Worm (Caenorhabditis elegans): ENCODE results near the gene T28A11.17.

Gene T28A11.17

DNA sequence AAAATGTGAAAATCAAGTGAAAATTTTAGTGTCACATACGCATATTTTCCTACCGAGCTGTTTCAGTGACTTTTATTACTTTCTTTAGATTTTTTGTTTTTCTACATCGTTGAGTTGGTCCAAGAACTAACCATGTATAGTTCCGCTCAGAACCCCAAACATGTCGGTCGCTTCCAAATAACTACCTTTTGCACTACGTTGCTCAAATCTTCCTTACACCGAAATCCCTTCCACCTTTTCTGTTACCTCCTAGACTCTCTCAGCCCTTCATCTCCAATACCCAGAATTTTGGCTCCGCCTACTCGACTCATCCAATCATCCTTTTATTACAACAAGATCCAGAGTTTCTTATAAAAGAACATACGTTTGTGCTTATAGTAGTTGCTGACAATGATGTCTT is 18.5 kb upstream of the T28A11.17 start, which contains the start of gene F35F10.5:
Gene F35F10.5, plus strand, starts transcription at position 301 of the 400 bp plus-strand sequence.
- no peak for TF ChIP-seq vab-7 (GFP tag; IDR thresholded peaks at IDR 0.05)
- TF ChIP-seq aha-1 (tag): peak; percentile 49
- TF ChIP-seq ZK337.2 (GFP tag; IDR thresholded peaks at IDR 0.05): 0 out of 2 replicates have a peak, but pooled peaks have one; percentile 24
- TF ChIP-seq unc-62 (GFP tag; optimal IDR thresholded peaks at IDR 0.05 in 1 of 2): peak in 1 of 2 experiments; percentile 25
- TF ChIP-seq unc-62 (tag; optimal IDR thresholded peaks at IDR 0.05): no peak

DNA sequence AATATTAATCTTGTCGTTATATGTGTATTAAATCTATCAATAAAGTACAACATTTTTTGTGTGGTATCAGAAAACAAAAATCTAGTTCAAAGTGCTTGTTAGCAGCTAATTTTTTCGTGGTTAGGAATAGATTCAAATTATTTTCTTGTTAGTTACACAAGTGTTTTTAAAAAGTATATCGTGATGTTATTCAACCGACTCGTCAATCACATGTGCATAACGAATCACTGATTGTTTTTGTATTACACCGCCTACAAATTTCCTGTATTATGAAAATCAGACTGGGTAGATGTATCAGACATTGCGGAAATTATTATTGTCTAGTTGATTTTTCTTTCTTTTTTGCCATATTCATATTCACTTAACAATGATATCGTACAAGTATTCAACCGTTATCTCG is 16.9 kb upstream of the T28A11.17 start, which contains the start of gene str-64:
Gene str-64, plus strand, starts transcription at position 301 of the 400 bp plus-strand sequence.
- TF ChIP-seq pqm-1 (tag; optimal IDR thresholded peaks at IDR 0.05): no peak
- TF ChIP-seq unc-62 (GFP tag; optimal IDR thresholded peaks at IDR 0.05 in 1 of 2): peak in 1 of 2 experiments; percentile 73
- TF ChIP-seq unc-62 (tag; optimal IDR thresholded peaks at IDR 0.05): no peak
- peak; percentile 18 for TF ChIP-seq aha-1 (tag)

DNA sequence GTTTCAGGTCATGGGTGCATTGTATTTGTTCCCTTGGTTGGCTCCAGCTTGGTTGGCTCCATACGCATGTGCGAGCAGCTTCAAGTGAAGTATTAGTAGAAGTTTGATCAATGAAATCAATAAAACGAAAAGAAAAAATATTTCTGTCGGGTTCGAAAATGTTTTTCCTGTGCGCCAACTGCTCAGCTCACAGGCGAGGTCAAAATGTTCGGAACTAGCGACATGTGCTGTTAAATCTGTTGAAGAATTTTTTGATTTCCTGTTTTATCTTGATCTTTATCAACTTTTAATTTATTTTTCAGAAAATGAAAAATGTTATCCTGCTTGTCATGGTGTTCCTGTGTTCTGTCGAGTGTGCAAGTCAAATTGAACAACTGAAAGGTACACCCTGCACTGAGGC is 15.4 kb upstream of the T28A11.17 start, which contains the start of gene T28A11.25:
Gene T28A11.25, plus strand, starts transcription at position 301 of the 400 bp plus-strand sequence.
- TF ChIP-seq gei-8 (GFP tag; optimal IDR thresholded peaks at IDR 0.05) (no peak), snpc-4 (tag; optimal IDR thresholded peaks at IDR 0.05) (no peak), tag-97 (GFP tag; IDR thresholded peaks at IDR 0.05) (no peak), lir-3 (tag; optimal IDR thresholded peaks at IDR 0.05) (no peak), zip-2 (tag; optimal IDR thresholded peaks at IDR 0.05) (no peak), nhr-77 (tag; optimal IDR thresholded peaks at IDR 0.05) (no peak), daf-16 (GFP tag; optimal IDR thresholded peaks at IDR 0.05) (peak in 1 of 2 experiments; percentile 33), daf-16 (tag; optimal IDR thresholded peaks at IDR 0.05) (no peak), F10B5.3 (tag; optimal IDR thresholded peaks at IDR 0.05) (no peak), mxl-3 (GFP tag; optimal IDR thresholded peaks at IDR 0.05) (no peak)

DNA sequence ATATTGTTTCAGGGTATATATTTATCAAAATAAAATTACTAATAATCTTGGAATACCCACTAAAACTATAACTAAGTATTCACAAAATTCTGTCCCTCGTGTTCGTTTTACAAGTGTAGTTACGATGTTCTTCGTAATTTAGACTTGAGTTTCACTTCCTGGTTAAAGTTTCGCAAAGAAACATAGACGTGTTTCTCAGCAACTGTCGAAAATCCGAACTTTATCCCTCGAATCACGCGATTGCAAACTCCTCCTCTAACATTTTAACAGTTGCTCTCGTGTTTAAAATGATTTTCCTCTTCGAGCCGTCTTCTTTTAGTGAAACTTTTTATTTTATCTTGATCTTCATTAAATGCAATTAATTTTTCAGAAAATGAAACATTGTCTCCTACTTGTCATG is 13.9 kb upstream of the T28A11.17 start, which contains the start of gene T28A11.2:
Gene T28A11.2, plus strand, starts transcription at position 371 of the 400 bp plus-strand sequence.
- TF ChIP-seq hlh-11 (tag; optimal IDR thresholded peaks at IDR 0.05) (peak; percentile 26), fos-1 (tag; optimal IDR thresholded peaks at IDR 0.05) (no peak), rbr-2 (tag; optimal IDR thresholded peaks at IDR 0.05) (no peak)

DNA sequence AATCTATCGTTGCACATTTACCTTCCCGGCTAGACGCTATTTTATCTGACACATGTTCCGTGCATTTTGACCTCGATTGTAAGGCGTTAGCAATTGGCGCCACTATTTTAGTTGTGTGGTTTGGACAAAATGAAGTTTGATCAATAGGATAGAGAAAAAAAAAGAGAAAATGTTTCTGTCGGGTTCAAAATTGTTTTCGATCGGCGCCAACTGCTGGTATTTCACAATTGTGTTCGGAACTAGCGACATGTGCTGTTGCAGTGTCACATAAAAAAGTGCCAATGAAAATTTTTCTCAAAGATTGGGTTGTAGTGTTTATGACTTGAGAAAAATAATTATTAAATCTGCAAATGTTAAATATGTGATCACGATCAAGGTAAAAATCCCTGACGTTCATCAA is 13.0 kb upstream of the T28A11.17 start:
- TF ChIP-seq egl-43 (GFP tag; IDR thresholded peaks at IDR 0.05): no peak
- TF ChIP-seq lin-1 (GFP tag; IDR thresholded peaks at IDR 0.05): no peak
- no peak for TF ChIP-seq daf-8 (GFP tag; IDR thresholded peaks at IDR 0.05)
- no peak for TF ChIP-seq dpl-1 (GFP tag; optimal IDR thresholded peaks at IDR 0.05)
- TF ChIP-seq hmg-1.1 (GFP tag; IDR thresholded peaks at IDR 0.05): no peak
- no peak for TF ChIP-seq jun-1 (tag; optimal IDR thresholded peaks at IDR 0.05)
- TF ChIP-seq daf-12 (tag; optimal IDR thresholded peaks at IDR 0.05): no peak
- no peak for TF ChIP-seq set-16 (GFP tag; IDR thresholded peaks at IDR 0.05)
- no peak for TF ChIP-seq nhr-25 (tag; optimal IDR thresholded peaks at IDR 0.05; ENCODE audit: borderline replicate concordance, insufficient read depth)
- no peak for TF ChIP-seq mxl-3 (GFP tag; optimal IDR thresholded peaks at IDR 0.05)
- TF ChIP-seq zip-11 (GFP tag; IDR thresholded peaks at IDR 0.05): no peak
- no peak for TF ChIP-seq snpc-4 (tag; optimal IDR thresholded peaks at IDR 0.05)
- no peak for TF ChIP-seq pha-4 (GFP tag; IDR thresholded peaks at IDR 0.05)
- no peak for TF ChIP-seq pha-4 (tag; optimal IDR thresholded peaks at IDR 0.05)
- TF ChIP-seq mdl-1 (tag; optimal IDR thresholded peaks at IDR 0.05): no peak
- no peak for TF ChIP-seq nhr-48 (tag; optimal IDR thresholded peaks at IDR 0.05)
- TF ChIP-seq nhr-28 (tag; optimal IDR thresholded peaks at IDR 0.05): peak; percentile 10
- no peak for TF ChIP-seq mdt-29 (GFP tag; IDR thresholded peaks at IDR 0.05)
- TF ChIP-seq ama-1 (optimal IDR thresholded peaks at IDR 0.05): no peak
- TF ChIP-seq dmd-6 (GFP tag; IDR thresholded peaks at IDR 0.05): peak; percentile 40
- no peak for TF ChIP-seq lin-13 (GFP tag; optimal IDR thresholded peaks at IDR 0.05)
- TF ChIP-seq zip-2 (tag; optimal IDR thresholded peaks at IDR 0.05): no peak
- no peak for TF ChIP-seq fkh-10 (GFP tag; optimal IDR thresholded peaks at IDR 0.05)
- no peak for TF ChIP-seq vab-7 (GFP tag; IDR thresholded peaks at IDR 0.05)
- no peak for TF ChIP-seq unc-130 (GFP tag; optimal IDR thresholded peaks at IDR 0.05)
- peak; percentile 35 for TF ChIP-seq aha-1 (tag)
- no peak for TF ChIP-seq F26F4.8 (GFP tag; conservative IDR thresholded peaks at IDR 0.05)
- TF ChIP-seq nhr-42 (GFP tag; IDR thresholded peaks at IDR 0.05): no peak
- no peak for TF ChIP-seq rbr-2 (tag; optimal IDR thresholded peaks at IDR 0.05)
- TF ChIP-seq ceh-32 (tag; optimal IDR thresholded peaks at IDR 0.05; ENCODE audit: poor library complexity): no peak
- TF ChIP-seq snpc-1.2 (GFP tag; IDR thresholded peaks at IDR 0.05): no peak
- no peak for TF ChIP-seq nhr-76 (tag; optimal IDR thresholded peaks at IDR 0.05)
